Worm (Caenorhabditis elegans): ENCODE measurements around the gene ttll-4.

ttll-4 gene

DNA sequence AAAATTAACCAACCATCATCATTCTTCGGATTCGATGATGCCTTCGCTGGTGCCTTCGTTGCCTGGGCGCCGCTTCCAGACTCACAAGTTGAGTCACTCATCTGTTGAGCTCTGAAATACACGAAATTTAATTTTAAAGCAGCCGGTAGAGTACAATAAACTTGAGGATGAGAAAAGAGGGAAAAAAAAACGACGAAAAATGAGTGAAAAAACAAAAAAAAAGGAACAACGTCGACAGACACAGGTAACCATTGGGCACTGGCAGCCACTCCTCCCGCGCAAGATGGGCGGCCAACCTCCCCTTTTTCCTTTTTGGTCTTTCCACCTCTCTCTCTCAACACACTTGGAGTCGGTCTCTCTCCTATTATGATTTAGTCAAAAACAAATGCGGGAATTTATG lies 22.7 kb downstream of the ttll-4 start, which contains the start of gene K08E5.1:
K08E5.1 (minus strand) TSS at position 101 of the 400 bp plus-strand sequence.
- TF ChIP-seq dao-5 (tag; optimal IDR thresholded peaks at IDR 0.05) (no peak), W03F9.2 (tag; optimal IDR thresholded peaks at IDR 0.05) (no peak), him-1 (tag; optimal IDR thresholded peaks at IDR 0.05) (no peak)

DNA sequence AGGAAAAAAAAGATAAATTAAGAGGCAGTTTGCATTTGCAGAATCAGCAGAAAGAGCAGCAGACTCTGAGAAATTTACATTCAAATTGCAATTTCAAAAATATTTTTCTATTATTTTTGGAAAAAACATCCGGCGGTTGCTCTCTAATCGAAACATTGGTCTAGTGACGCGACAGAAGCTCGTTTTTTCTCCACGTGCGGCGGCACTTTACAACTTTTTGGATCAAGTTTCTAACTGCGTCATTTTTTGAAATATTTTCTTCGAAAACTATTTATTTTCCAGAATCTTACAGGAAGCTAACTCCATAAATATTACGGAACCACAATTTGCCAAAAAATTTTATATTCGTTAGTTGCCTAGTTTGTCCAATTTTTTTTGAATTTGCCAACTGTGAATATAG lies 25.9 kb downstream of the ttll-4 start:
- no peak for TF ChIP-seq W03F9.2 (tag; optimal IDR thresholded peaks at IDR 0.05)
- no peak for TF ChIP-seq dao-5 (tag; optimal IDR thresholded peaks at IDR 0.05)
- no peak for TF ChIP-seq him-1 (tag; optimal IDR thresholded peaks at IDR 0.05)

DNA sequence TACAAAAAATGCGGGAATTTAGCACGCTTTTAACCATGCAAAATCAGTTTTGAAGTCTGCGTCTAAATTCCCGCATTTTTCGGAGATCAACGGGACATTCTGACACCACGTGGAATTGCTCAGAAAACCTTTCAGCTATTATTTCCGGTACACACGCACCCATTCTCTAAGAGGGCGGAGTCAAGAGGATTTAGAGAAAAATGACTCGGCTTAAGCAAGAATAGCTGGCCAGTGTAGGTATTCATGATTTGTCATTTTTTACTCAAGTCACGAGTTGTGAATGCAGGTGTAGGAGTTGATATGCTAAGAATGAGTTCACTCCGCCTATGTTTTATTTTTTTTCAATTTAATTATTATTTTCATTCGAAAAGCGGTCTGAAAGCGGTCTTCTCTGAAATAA lies 26.7 kb downstream of the ttll-4 start:
- no peak for TF ChIP-seq W03F9.2 (tag; optimal IDR thresholded peaks at IDR 0.05)
- peak; percentile 3 for TF ChIP-seq him-1 (tag; optimal IDR thresholded peaks at IDR 0.05)

DNA sequence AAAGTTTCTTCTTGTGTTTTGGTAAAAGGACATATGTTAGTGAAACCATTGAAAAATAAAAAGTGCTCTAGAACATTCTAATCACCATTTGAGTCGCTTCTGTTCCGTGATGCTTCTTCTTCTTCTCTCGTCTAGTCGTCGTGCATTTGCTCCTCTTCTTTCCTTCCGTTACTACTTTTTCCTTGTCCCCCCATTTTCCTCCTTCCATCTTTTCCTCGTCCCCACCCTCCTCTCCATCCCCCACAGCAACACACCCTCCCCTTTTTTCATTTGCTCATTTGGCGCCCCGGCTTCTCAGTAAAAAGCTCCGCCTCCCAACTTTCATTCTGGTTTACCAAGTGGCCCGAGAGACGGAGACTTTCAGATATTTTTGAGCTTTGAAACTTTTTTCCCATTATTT lies 27.7 kb downstream of the ttll-4 start:
- TF ChIP-seq dao-5 (tag; optimal IDR thresholded peaks at IDR 0.05) (no peak), him-1 (tag; optimal IDR thresholded peaks at IDR 0.05) (peak; percentile 70)

DNA sequence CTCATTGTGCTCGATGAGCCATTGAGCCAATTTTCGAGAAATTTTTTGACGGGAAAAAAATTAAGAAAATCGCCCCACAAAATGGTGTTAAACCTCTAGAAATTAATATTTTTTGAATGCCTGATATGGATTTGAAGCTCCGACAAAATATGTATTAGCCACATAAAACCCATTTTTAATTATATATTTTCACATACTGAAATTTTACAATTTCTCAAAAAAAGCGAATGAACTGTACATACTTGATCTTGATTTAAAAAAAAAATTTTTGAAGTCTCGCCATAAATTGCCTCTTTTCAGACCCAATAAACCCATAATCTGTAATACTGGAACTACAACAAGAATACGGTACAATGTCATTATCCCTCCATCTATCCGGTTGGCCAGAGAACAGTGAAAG lies 28.5 kb downstream of the ttll-4 start, which contains the start of gene nac-3:
nac-3 (plus strand) TSS at position 301 of the 400 bp plus-strand sequence.
- no peak for TF ChIP-seq W03F9.2 (tag; optimal IDR thresholded peaks at IDR 0.05)
- TF ChIP-seq dao-5 (tag; optimal IDR thresholded peaks at IDR 0.05), result no peak
- no peak for TF ChIP-seq him-1 (tag; optimal IDR thresholded peaks at IDR 0.05)

DNA sequence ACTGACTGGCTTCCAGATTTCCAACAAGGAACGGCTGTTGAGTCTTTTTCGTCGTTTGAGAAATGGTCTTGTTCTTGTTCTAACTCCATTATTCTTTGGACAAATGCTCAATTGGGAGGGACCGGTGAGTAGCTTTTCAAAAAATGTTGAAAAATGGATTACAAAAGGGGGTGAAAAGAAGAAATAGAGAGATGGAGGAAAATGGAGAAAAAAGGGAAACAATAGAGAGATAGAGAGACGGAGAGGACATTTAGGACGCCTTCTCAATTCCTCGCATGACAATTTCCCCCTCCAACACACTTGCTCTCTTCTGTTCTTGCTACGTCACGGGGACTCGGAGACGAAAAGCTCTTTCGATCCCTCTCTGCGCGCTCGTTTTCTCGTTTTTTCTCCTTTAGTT lies 29.0 kb downstream of the ttll-4 start:
- TF ChIP-seq him-1 (tag; optimal IDR thresholded peaks at IDR 0.05), result peak; percentile 50
- TF ChIP-seq W03F9.2 (tag; optimal IDR thresholded peaks at IDR 0.05), result no peak

DNA sequence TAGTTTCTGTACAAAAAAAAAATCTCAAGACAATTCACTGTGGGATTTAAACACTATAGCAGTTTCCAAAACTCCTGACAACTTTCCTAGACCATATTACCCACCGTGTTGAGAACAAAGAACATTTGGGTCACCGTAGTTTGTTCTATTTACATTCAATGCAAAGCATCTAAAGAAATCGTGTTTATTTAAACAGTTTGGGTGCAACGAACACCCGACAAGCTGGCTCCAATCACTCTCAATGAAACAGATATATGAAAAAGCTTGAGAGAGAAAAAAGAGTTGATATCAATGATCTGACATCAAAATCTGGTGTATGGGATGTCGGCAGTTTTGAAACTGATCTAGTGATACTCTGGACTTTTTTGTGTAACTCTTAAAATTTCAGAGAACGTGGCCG lies 31.0 kb downstream of the ttll-4 start:
- TF ChIP-seq dao-5 (tag; optimal IDR thresholded peaks at IDR 0.05), result no peak
- TF ChIP-seq him-1 (tag; optimal IDR thresholded peaks at IDR 0.05), result no peak
- TF ChIP-seq W03F9.2 (tag; optimal IDR thresholded peaks at IDR 0.05), result no peak

DNA sequence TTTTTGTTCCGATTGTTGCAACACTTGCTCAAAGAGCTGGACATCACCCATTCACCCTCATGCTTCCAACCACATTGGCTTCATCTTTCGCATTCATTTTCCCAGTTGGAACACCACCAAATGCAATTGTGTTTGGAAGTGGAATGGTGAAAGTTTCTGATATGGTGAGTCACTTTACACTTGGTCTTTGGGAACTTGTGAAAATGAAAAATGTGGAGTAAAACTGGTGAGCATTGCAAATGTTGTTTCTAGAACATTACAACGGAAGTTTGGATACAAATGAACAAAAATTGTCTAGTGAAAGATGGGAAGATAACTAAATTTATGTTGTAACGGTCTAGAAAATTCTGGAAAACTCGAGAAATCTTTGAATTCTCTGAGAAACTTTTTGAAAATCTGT lies 32.3 kb downstream of the ttll-4 start:
- TF ChIP-seq W03F9.2 (tag; optimal IDR thresholded peaks at IDR 0.05) (no peak), dao-5 (tag; optimal IDR thresholded peaks at IDR 0.05) (no peak), him-1 (tag; optimal IDR thresholded peaks at IDR 0.05) (no peak)

DNA sequence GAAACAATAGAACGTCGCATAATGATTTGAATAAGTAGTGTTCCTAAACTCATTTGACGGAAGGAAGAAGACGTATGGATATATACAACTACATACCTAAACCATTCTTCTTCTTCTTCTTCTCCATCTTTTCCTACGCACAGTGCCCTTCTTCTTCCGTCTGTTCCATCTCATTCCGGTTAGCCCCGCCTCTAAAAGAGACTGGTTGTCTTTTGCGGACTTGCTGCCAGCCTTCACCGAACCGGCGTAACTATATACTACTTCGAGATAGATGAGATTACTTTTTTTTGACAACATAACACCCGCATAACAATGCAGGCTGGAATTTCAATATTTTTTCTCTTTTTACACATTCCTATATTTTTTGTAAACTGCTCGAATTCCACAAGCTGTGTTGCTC lies 36.4 kb downstream of the ttll-4 start, which contains the start of the genes K08E5.5 and mua-3:
K08E5.5 (minus strand) TSS at position 101 of the 400 bp plus-strand sequence.
mua-3 (plus strand) TSS at position 313 of the 400 bp plus-strand sequence.
- TF ChIP-seq W03F9.2 (tag; optimal IDR thresholded peaks at IDR 0.05) (no peak), him-1 (tag; optimal IDR thresholded peaks at IDR 0.05) (no peak), dao-5 (tag; optimal IDR thresholded peaks at IDR 0.05) (no peak)

DNA sequence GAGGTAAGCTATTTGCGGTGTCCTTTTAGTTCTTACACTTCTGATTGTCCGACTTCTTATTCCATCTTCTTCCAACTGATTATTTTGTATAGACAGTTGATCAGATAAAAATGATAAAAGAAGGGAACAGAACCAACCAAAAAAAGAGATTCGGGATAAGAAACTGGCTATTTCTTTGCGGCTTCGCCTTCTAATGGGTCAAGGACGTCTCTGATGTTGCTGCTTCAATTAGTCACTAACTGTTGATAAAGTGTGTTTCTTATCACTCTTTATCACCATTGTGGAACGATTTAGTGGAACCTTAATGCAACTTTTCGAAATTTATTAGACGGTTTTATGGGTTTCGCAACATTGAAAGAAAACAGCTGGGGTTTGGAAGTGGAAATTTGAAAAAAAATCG lies 46.3 kb downstream of the ttll-4 start:
- TF ChIP-seq W03F9.2 (tag; optimal IDR thresholded peaks at IDR 0.05) (no peak), him-1 (tag; optimal IDR thresholded peaks at IDR 0.05) (no peak), dao-5 (tag; optimal IDR thresholded peaks at IDR 0.05) (no peak)

DNA sequence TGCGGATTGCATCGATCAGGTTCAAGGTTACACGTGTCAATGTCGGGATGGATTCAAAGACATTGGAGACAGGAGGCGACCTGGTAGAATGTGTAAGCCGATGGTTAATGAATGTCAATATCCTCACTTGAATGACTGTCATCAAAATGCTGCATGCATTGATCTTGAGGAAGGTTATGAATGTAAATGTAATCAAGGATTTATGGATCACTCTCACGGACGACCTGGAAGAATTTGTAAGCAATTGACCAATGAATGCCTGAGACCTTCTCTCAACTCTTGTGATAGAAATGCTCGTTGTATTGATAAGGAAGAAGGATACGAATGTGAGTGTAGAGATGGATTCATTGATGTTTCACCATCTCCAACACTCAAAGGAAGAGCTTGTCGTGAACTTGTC lies 54.0 kb downstream of the ttll-4 start:
- TF ChIP-seq him-1 (tag; optimal IDR thresholded peaks at IDR 0.05) (no peak), W03F9.2 (tag; optimal IDR thresholded peaks at IDR 0.05) (no peak), dao-5 (tag; optimal IDR thresholded peaks at IDR 0.05) (no peak)

DNA sequence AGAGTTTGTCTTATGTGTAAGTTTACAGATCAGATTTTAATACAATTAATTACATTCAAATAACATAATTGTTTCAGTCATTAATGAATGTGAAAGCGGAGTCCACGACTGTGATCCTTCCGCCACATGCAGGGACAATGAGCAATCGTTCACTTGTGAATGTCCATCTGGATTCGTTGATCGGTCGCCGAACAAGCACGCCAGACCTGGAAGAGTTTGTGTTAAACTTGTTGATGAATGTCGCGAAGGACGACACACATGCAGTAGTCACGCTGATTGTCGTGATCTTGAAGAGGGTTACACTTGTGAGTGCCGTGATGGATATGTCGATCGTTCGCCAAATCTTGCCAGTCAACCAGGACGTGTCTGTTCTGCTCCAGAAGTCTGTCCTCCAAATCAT lies 54.6 kb downstream of the ttll-4 start:
- TF ChIP-seq him-1 (tag; optimal IDR thresholded peaks at IDR 0.05) (no peak), dao-5 (tag; optimal IDR thresholded peaks at IDR 0.05) (no peak), W03F9.2 (tag; optimal IDR thresholded peaks at IDR 0.05) (no peak)

DNA sequence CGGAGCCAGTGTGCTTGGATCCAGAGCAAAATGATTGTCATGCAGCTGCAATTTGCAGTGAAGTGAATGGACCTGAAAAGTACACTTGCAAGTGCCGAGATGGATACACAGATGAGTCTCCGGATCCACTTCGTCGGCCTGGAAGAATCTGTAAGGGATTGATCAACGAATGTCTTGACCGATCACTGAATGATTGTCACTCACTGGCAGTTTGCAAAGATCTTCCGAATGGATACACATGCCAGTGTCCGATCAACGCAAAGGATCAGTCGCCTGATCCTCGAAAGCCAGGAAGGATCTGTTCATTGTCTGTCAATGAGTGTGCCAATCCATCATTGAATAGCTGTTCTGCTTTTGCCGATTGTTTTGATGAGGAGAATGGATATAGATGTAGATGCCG lies 55.5 kb downstream of the ttll-4 start:
- TF ChIP-seq him-1 (tag; optimal IDR thresholded peaks at IDR 0.05) (no peak), W03F9.2 (tag; optimal IDR thresholded peaks at IDR 0.05) (no peak), dao-5 (tag; optimal IDR thresholded peaks at IDR 0.05) (no peak)

DNA sequence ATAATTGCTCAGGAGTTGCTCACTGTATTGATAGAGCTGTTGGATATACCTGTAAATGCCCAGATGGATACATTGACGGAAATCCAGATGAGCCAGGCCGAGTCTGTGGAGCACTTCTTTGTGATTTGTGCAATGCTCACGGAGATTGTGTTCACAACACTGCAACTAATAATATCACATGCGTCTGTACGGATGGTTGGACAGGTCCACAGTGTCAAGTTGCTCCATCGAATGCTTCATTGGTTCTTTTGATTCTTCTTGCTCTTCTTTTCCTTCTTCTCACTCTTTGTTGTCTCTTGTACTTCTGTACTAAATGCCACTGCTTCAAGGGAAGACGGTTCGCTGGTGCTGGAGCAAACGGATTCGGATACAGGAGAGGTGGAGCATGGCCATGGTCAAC lies 57.9 kb downstream of the ttll-4 start:
- TF ChIP-seq him-1 (tag; optimal IDR thresholded peaks at IDR 0.05) (no peak), dao-5 (tag; optimal IDR thresholded peaks at IDR 0.05) (no peak), W03F9.2 (tag; optimal IDR thresholded peaks at IDR 0.05) (no peak)
